Worm (Caenorhabditis elegans) whole organism, early embryonic: ENCODE data around the gene ZK792.7.

ENCODE experiments used
- F13C5.2 ChIP-seq: sonication (generic microtip); optimal IDR thresholded peaks from 2 replicates; lab custom pipeline; 2017; ENCODE audit warnings: mild to moderate bottlenecking, missing genetic modification characterization, inconsistent platforms, missing compliant biosample characterization
- ama-1 ChIP-seq: fragments of 150-350 bp; optimal IDR thresholded peaks from 2 replicates; lab custom pipeline; 2014
- ets-7 ChIP-seq: sonication (generic microtip); optimal IDR thresholded peaks from 2 replicates; lab custom pipeline; 2016; ENCODE audit warnings: missing genotype, missing genetic modification characterization, missing compliant biosample characterization
- flt-1 ChIP-seq: fragments of 200-800 bp; sonication (Bioruptor generic); IDR thresholded peaks from 2 replicates; pipeline ENCODE4 v1.3.6; 2022; ENCODE audit warnings: missing genetic modification characterization, missing compliant biosample characterization
- hmbx-1 ChIP-seq: sonication (generic microtip); optimal IDR thresholded peaks from 2 replicates; lab custom pipeline; 2016; ENCODE audit warnings: mild to moderate bottlenecking, missing genetic modification characterization, missing compliant biosample characterization
- hmg-4 ChIP-seq: fragments of 200-800 bp; sonication (Bioruptor generic); optimal IDR thresholded peaks from 2 replicates; lab custom pipeline; 2018; ENCODE audit warnings: mild to moderate bottlenecking, missing genetic modification characterization, missing compliant biosample characterization
- pes-1 ChIP-seq: fragments of 200-800 bp; sonication (Bioruptor generic); IDR thresholded peaks from 2 replicates; pipeline ENCODE4 v1.3.6; 2022; ENCODE audit warnings: missing genetic modification reagents, missing genetic modification characterization, missing compliant biosample characterization
- tbx-37 ChIP-seq: fragments of 200-800 bp; sonication (Bioruptor generic); conservative IDR thresholded peaks from 2 replicates; pipeline ENCODE4 v1.3.6; 2022; ENCODE audit warnings: missing genetic modification reagents, missing genetic modification characterization, missing compliant biosample characterization

DNA sequence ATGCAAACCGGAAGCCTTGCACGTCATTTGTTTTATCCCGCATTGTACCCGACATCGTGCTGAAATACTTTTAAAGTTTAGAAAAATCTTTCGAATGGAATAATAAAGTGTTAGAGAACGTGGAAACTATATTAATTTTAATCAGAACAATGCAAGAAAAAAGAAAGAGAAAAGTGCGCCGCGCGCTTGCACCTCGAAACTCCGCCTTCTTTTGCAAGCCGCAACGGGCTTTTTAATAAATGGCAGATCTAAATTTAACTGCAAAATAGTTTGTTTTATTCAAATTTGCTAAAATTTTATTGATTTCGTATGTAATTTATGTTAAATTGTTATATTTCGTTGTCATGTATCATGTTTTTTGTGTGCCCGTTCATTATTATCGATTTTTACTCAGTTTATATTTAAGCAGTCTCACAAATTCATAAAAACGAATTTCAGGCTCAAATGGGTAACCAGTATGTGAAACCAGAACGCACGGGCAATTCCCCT, 42.2 kb upstream of the ZK792.7 start, which contains the start of the genes acl-3 and ndub-6:
- TF ChIP-seq hmg-4 (no peak), ets-7 (tag; lab: Kevin White, UChicago) (no peak), tbx-37 (GFP tag; lab: Robert Waterston, UW) (no peak), hmbx-1 (tag; lab: Kevin White, UChicago) (no peak), F13C5.2 (tag; lab: Kevin White, UChicago) (no peak), ama-1 (lab: Kevin White, UChicago) (no peak), pes-1 (GFP tag; lab: Robert Waterston, UW) (no peak), flt-1 (GFP tag; lab: Robert Waterston, UW) (no peak)
